Fruit fly (Drosophila melanogaster): ENCODE data around the gene CG43155.
A peak's percentile ranks its signal among the peaks of the same experiment; 100 is the strongest.

CG43155 gene

dm6 chrX:11468304-11468703 is 8.7 kb downstream of the CG43155 start:
- TF ChIP-seq CG17801 (GFP tag; optimal IDR thresholded peaks at IDR 0.05; ENCODE audit: partially characterized antibody): no peak

DNA sequence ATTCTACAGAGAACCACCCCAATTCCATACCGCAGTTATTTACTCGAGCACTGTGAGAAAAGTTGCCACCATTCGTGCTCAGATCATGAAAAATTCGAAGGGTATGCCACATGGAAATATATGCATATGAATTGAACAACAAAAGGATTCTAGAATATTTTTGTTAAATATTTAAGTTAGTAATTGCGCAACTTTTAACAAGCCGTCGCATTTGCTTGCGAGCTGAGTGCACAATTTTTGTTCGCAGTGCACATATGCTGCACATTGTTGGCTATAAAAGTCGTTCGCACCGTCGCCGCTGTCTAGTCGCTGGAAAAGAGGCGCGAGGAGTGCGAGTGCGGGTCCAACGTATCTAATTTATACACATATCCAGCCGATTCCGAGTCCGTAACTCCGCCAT is 17.2 kb downstream of the CG43155 start, which contains the start of gene Cyp4g15:
TSS of gene Cyp4g15 (plus strand) at position 301 of the 400 bp plus-strand sequence.
- TF ChIP-seq CG17801 (GFP tag; optimal IDR thresholded peaks at IDR 0.05; ENCODE audit: partially characterized antibody): no peak

DNA sequence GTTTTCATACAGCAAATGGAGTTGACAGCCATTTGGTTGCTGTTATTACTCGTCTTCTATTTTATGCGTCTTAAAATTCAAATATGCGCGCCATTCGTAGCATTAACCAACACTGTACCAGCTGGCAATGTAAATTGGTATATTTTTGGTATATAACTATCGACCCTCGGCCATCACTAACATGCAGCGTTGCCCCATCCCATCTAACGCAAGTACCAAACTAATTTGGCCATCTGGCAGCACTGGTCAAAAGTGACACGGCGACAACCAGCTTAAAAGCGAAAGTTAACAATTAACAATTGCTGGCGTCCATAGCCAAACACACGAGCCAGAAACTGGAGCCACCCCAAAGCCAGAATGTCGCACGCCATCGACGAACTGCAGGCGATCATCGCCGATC is 23.7 kb downstream of the CG43155 start, which contains the start of gene Uba5:
TSS of gene Uba5 (plus strand) at position 222 of the 400 bp plus-strand sequence.
- TF ChIP-seq CG17801 (GFP tag; optimal IDR thresholded peaks at IDR 0.05; ENCODE audit: partially characterized antibody): peak; percentile 34

dm6 chrX:11485075-11485474 is 25.5 kb downstream of the CG43155 start, which contains the start of gene Spase25:
TSS of gene Spase25 (plus strand) at chrX:11485250.
- TF ChIP-seq CG17801 (GFP tag; optimal IDR thresholded peaks at IDR 0.05; ENCODE audit: partially characterized antibody): peak; percentile 80

DNA sequence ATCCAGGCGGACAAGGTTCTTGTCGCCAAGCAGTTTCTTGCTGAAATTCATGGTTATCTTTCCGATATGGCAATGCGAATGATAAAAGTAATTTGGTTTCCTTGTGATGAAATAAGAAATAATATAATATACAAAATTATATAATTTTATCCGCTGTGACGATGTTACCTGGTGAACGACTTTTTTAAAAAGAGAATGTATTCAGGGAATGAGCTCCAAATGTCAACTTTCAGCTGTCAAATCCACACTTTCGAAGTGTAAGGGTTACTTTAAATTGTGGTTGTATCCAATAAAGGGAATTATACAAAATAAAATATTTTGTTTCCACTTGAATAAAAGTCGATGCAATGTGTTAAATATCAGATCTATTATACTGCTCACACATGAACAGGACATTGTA is 31.9 kb downstream of the CG43155 start, which contains the start of gene CG33235:
TSS of gene CG33235 (minus strand) at position 101 of the 400 bp plus-strand sequence.
- TF ChIP-seq CG17801 (GFP tag; optimal IDR thresholded peaks at IDR 0.05; ENCODE audit: partially characterized antibody): no peak

DNA sequence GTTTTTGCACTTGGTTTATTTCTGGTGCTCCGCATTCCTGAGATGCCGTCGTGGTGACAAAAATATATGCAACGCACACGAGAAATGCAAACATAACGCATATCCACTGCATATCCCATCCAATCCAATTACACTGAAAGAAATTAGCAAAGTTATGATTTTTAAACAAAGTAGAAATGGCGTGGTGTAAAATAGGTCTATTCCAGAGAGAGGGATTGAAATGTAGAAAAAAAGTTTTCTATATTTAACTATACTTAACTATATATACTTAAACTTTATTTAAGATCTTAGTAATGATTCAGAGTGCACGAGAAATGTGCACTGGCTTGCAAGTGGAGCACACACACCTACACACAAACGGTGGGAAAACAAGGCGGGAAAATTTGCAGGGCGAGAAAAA is 32.6 kb downstream of the CG43155 start:
- TF ChIP-seq CG17801 (GFP tag; optimal IDR thresholded peaks at IDR 0.05; ENCODE audit: partially characterized antibody): peak; percentile 40

DNA sequence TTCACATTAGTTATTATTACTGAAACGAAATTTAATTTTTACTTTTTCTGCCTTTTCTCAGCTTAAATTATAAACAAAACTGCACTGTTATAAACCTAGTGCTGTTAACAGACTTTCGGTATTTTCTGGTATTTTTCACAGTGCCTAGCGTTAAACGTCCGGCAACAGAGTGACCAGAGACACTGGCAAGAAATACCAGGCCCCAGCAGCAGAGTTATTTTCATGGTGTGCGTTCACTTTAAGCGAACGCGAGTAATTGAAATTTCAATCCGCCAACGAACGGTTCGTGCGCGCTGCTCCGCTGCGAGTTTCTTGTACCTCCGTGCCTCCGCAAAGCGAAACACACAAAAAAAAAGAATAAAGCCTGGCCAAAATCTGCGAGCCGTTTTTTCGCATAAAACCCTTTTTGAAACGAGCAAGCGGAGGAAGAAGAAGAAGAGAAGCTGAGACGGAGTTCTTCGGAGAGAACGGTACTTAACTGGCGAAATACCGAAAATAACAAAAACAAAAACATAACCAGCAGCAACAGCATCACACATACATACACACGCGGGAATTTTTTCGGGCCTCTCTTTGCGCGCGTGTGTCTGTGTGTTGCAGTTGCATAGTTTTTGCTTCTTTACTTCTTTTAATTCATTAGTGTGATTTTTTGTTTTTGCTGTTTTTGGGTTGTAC is 33.5 kb downstream of the CG43155 start, which contains the start of gene Drak:
TSS of gene Drak (plus strand) at position 220 of the 675 bp plus-strand sequence.
- peak; percentile 55 for TF ChIP-seq CG17801 (GFP tag; optimal IDR thresholded peaks at IDR 0.05; ENCODE audit: partially characterized antibody)

dm6 chrX:11494731-11495277 is 35.2 kb downstream of the CG43155 start:
- TF ChIP-seq CG17801 (GFP tag; optimal IDR thresholded peaks at IDR 0.05; ENCODE audit: partially characterized antibody): peak; percentile 40

DNA sequence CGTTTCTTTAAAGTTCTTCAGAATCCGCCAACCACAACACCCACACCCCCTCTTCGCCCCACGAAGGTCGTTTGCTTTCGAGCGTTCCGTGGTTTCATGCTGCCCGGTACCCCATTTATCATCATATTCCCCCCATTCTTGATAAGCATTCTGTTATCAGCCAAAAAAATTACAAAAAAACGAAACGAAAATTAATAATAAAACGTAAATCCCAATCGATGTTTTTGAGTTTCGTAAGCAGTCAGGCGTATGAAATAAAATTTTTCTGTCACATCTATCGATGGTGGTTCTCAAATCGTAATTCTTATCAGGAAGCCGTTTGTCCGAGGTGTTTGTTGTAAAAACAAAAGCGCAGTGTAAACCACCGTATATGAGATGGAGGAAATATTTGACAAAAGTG is 35.9 kb downstream of the CG43155 start:
- TF ChIP-seq CG17801 (GFP tag; optimal IDR thresholded peaks at IDR 0.05; ENCODE audit: partially characterized antibody): no peak

- no peak for TF ChIP-seq CG17801 (GFP tag; optimal IDR thresholded peaks at IDR 0.05; ENCODE audit: partially characterized antibody)
These were observed 36.7 kb downstream of the CG43155 start for dm6 chrX:11496257-11496656.

DNA sequence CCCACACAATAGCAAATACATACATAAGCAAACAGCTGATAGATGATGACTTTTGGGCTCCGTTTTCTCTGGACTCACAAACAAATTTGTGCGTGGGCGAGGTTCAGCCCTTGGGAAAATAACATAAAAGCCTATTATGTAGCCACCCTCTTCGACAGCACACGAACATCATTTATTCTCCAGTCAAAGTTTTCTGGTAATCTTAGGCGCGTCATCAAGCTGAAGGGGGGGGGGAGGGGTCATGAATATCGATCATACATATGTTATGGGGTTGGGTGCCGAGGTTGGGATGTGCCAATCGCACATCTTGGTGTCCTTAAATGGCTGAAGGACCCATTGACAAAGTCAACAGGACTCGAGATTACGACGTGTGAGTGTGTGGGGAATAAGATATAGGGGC is 38.6 kb downstream of the CG43155 start:
- no peak for TF ChIP-seq CG17801 (GFP tag; optimal IDR thresholded peaks at IDR 0.05; ENCODE audit: partially characterized antibody)

- TF ChIP-seq CG17801 (GFP tag; optimal IDR thresholded peaks at IDR 0.05; ENCODE audit: partially characterized antibody): peak; percentile 71
These were observed 39.9 kb downstream of the CG43155 start for dm6 chrX:11499454-11499853.

DNA sequence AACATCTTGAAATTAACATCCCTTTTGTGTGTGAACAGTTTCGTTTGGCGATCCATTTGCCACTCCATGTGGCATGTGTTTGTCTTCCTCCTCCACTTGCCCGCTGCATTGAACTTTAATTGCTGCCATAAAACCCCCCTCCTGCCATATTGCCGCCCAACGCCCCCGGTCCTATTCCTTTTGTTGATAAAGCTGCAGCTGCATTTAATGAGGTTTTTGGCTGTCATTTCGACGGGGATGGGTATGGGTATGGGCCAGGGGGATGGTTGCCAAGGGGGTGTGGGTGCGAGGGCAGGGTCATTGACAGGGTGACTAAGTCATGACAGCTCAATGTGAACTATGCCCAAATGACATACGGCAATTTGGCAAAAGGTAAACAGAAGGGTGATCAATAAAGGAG is 40.7 kb downstream of the CG43155 start:
- no peak for TF ChIP-seq CG17801 (GFP tag; optimal IDR thresholded peaks at IDR 0.05; ENCODE audit: partially characterized antibody)

DNA sequence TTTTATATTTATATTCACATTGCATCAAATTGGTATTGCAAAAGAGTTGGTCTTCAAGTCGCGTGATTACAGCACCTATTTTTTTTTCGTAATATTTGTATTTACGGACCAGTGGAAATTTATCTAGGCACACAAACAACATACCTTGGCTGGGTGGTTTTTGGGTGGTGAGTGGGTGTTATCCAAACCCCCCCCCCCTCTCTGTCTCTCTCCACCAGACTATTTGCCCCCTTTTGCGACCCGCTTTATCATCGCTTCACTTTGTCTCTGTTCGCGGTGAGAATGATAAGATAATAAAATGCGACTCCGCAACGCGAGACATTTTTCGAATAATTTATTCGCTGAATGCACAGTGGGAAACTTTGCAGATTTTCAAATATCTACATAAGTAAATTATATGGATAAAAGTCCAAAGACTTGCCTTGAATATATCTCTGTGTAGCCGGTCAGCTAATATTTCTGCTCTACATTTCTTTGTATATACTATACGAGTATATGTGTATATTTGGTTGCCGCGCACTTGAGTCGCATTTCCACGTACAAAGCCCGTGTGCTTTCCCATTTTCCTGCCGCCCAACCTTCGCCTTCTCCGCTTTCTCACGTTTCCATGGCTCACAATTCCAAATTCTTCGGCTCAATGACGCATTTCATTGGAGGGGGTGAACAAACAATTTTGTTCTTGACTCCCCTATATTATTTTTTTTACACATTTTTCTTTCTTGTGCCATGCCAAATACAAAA is 41.8 kb downstream of the CG43155 start:
- TF ChIP-seq CG17801 (GFP tag; optimal IDR thresholded peaks at IDR 0.05; ENCODE audit: partially characterized antibody): peak; percentile 51

DNA sequence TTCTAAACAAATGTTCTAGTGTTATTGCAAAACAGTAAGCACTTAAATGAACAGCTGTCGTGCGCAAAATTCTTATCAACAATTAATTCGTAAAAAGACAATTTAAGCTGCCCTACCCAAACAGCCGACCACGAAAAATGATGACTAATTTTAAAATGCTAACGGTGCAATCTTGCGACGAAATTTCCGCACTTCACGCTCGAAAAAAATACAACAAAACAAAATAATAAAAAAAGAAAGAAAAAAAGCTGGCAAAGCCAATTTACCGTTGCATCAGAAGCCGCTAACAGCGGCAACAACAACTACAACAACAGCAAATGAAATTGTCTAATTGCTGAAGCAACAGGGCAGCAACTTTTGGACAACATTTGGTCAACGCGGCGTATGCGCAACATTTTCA is 44.0 kb downstream of the CG43155 start:
- TF ChIP-seq CG17801 (GFP tag; optimal IDR thresholded peaks at IDR 0.05; ENCODE audit: partially characterized antibody): peak; percentile 83

- no peak for TF ChIP-seq CG17801 (GFP tag; optimal IDR thresholded peaks at IDR 0.05; ENCODE audit: partially characterized antibody)
These were observed 46.6 kb downstream of the CG43155 start for dm6 chrX:11506210-11506609.

Data from ovary, adult (tissue).